Worm (Caenorhabditis elegans): ENCODE measurements around the gene ets-4.

DNA sequence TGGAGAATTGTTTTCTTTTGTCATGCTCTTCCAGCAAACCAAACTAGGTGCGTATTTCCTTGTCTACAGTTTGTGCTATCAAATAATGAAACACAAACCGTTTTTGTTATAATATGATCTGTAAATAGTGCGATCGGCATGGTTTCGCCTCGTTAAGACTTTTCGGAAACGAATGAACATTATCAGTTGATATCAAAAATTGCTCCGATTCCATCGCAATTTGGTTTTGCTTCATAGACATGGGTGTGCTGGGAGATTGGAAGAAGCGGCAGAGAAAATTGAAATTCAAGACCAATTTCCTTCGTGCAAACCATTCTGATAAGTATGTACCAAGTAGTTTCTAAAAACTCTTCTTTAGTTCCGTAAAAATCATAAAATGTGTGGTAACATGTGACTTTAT is 19.4 kb downstream of the ets-4 start:
- TF ChIP-seq B0310.2 (tag; optimal IDR thresholded peaks at IDR 0.05) (no peak), ets-7 (tag; optimal IDR thresholded peaks at IDR 0.05) (no peak), ama-1 (optimal IDR thresholded peaks at IDR 0.05) (no peak), aly-1 (tag; optimal IDR thresholded peaks at IDR 0.05) (no peak), scrt-1 (GFP tag; IDR thresholded peaks at IDR 0.05) (no peak), flt-1 (GFP tag; IDR thresholded peaks at IDR 0.05) (no peak), ceh-36 (tag; optimal IDR thresholded peaks at IDR 0.05) (no peak)

Data from whole organism, early embryonic.